Worm (Caenorhabditis elegans) whole organism, L4 larva: ENCODE data around the gene F35G12.12.
A peak's percentile ranks its signal among the peaks of the same experiment; 100 is the strongest.

Experiments used
- D1046.2 ChIP-seq: fragments of 200-800 bp; sonication (Bioruptor generic); IDR thresholded peaks from 2 replicates; pipeline ENCODE4 v1.3.6; 2022; ENCODE audit warnings: missing genetic modification characterization, missing compliant biosample characterization
- F10B5.3 ChIP-seq: sonication (generic microtip); optimal IDR thresholded peaks from 2 replicates; lab custom pipeline; 2016; ENCODE audit warnings: mild to moderate bottlenecking, missing genetic modification characterization, missing compliant biosample characterization
- F37D6.2 ChIP-seq: sonication (generic microtip); optimal IDR thresholded peaks from 2 replicates; lab custom pipeline; 2016; ENCODE audit warnings: mild to moderate bottlenecking, missing genetic modification characterization, missing compliant biosample characterization
- F49E8.2 ChIP-seq: sonication (generic microtip); optimal IDR thresholded peaks from 2 replicates; lab custom pipeline; 2016; ENCODE audit warnings: missing compliant biosample characterization, mild to moderate bottlenecking, missing genetic modification characterization, borderline replicate concordance
- R02D3.7 ChIP-seq: fragments of 150-350 bp; sonication (generic microtip); optimal IDR thresholded peaks from 3 replicates; lab custom pipeline; 2014; ENCODE audit warnings: missing biosample characterization, missing genetic modification characterization
- T20F7.1 ChIP-seq: fragments of 200-800 bp; sonication (Bioruptor generic); optimal IDR thresholded peaks from 2 replicates; lab custom pipeline; 2018; ENCODE audit warnings: mild to moderate bottlenecking, missing genetic modification characterization, missing compliant biosample characterization
- T26A8.4 ChIP-seq: fragments of 200-800 bp; sonication (Bioruptor generic); IDR thresholded peaks from 2 replicates; pipeline ENCODE4 v1.3.6; 2022; ENCODE audit warnings: missing genetic modification characterization, missing compliant biosample characterization
- Y105C5A.15 ChIP-seq: fragments of 200-800 bp; sonication (Bioruptor generic); IDR thresholded peaks from 2 replicates; pipeline ENCODE4 v1.3.6; 2022; ENCODE audit warnings: missing genetic modification characterization, missing compliant biosample characterization
- Y48G9A.11 ChIP-seq: fragments of 200-800 bp; sonication (Bioruptor generic); IDR thresholded peaks from 2 replicates; pipeline ENCODE4 v1.3.6; 2022; ENCODE audit warnings: missing genetic modification reagents, missing genetic modification characterization, missing compliant biosample characterization
- ZK337.2 ChIP-seq: fragments of 200-800 bp; sonication (Bioruptor generic); IDR thresholded peaks from 2 replicates; pipeline ENCODE4 v1.3.6; 2022; ENCODE audit warnings: missing genetic modification reagents, missing genetic modification characterization, missing compliant biosample characterization
- aha-1 ChIP-seq: fragments of 150-350 bp; peaks from one replicate; lab custom pipeline; 2014; ENCODE audit warnings: missing biosample characterization, missing genetic modification characterization
- aly-2 ChIP-seq: sonication (generic microtip); optimal IDR thresholded peaks from 2 replicates; lab custom pipeline; 2018; ENCODE audit warnings: missing biosample characterization, missing genetic modification characterization
- ama-1 ChIP-seq: fragments of 150-350 bp; optimal IDR thresholded peaks from 2 replicates; lab custom pipeline; 2014; ENCODE audit warnings: inconsistent platforms, mixed read lengths
- arid-1 ChIP-seq: fragments of 200-800 bp; sonication (Bioruptor generic); conservative IDR thresholded peaks from 2 replicates; pipeline ENCODE4 v1.3.6; 2022; ENCODE audit warnings: missing genetic modification reagents, missing genetic modification characterization, missing compliant biosample characterization
- attf-4 ChIP-seq: sonication (generic microtip); optimal IDR thresholded peaks from 3 replicates; lab custom pipeline; 2017; ENCODE audit warnings: missing biosample characterization, missing genetic modification characterization
- ceh-28 ChIP-seq: fragments of 150-350 bp; optimal IDR thresholded peaks from 2 replicates; lab custom pipeline; 2014; ENCODE audit warnings: missing biosample characterization, missing genetic modification reagents, missing genetic modification characterization
- ceh-44 ChIP-seq: fragments of 200-800 bp; sonication (Bioruptor generic); IDR thresholded peaks from 2 replicates; pipeline ENCODE4 v1.3.6; 2022; ENCODE audit warnings: missing genetic modification reagents, missing genetic modification characterization, missing compliant biosample characterization
- ceh-82 ChIP-seq: sonication (generic microtip); optimal IDR thresholded peaks from 2 replicates; lab custom pipeline; 2017; ENCODE audit warnings: missing biosample characterization, missing genetic modification characterization
- cey-2 ChIP-seq: sonication (generic microtip); optimal IDR thresholded peaks from 3 replicates; lab custom pipeline; 2017; ENCODE audit warnings: missing genetic modification characterization, mild to moderate bottlenecking, missing compliant biosample characterization, antibody characterized with exemption, borderline replicate concordance; ENCODE audit not compliant: insufficient read depth
- ctbp-1 ChIP-seq: fragments of 200-800 bp; sonication (Bioruptor generic); IDR thresholded peaks from 2 replicates; pipeline ENCODE4 v1.3.6; 2022; ENCODE audit warnings: missing genetic modification reagents, missing genetic modification characterization, missing compliant biosample characterization
- daf-16 ChIP-seq, 3 experiments: sonication (generic microtip); optimal IDR thresholded peaks; 2 replicates each; lab custom pipeline; 2016 to 2017; ENCODE audit warnings: missing genetic modification characterization in 3 of 3, missing genetic modification reagents in 3 of 3, mild to moderate bottlenecking in 2 of 3, missing compliant biosample characterization in 2 of 3, missing biosample characterization in 1 of 3, moderate library complexity in 1 of 3
- dmd-8 ChIP-seq: fragments of 200-800 bp; sonication (Bioruptor generic); IDR thresholded peaks from 2 replicates; pipeline ENCODE4 v1.3.6; 2022; ENCODE audit warnings: missing genetic modification characterization, missing compliant biosample characterization
- dmd-9 ChIP-seq: fragments of 200-800 bp; sonication (Bioruptor generic); IDR thresholded peaks from 2 replicates; pipeline ENCODE4 v1.3.6; 2022; ENCODE audit warnings: missing genetic modification reagents, missing genetic modification characterization, missing compliant biosample characterization
- duxl-1 ChIP-seq: sonication (generic microtip); optimal IDR thresholded peaks from 2 replicates; lab custom pipeline; 2016; ENCODE audit warnings: mild to moderate bottlenecking, missing genetic modification characterization, moderate library complexity, missing compliant biosample characterization; ENCODE audit not compliant: poor library complexity
- dve-1 ChIP-seq: sonication (generic microtip); optimal IDR thresholded peaks from 2 replicates; lab custom pipeline; 2017; ENCODE audit warnings: antibody characterized with exemption, mild to moderate bottlenecking, missing genetic modification characterization, missing compliant biosample characterization; ENCODE audit not compliant: insufficient read depth
- fkh-10 ChIP-seq: fragments of 150-350 bp; optimal IDR thresholded peaks from 2 replicates; lab custom pipeline; 2014; ENCODE audit warnings: missing biosample characterization, missing genetic modification reagents, missing genetic modification characterization
- hlh-11 ChIP-seq: fragments of 200-800 bp; sonication (Bioruptor generic); optimal IDR thresholded peaks from 2 replicates; lab custom pipeline; 2018; ENCODE audit warnings: mild to moderate bottlenecking, missing genetic modification characterization, missing compliant biosample characterization
- hlh-30 ChIP-seq: sonication (generic microtip); optimal IDR thresholded peaks from 2 replicates; lab custom pipeline; 2017; ENCODE audit warnings: antibody characterized with exemption, mild to moderate bottlenecking, missing genetic modification characterization, missing compliant biosample characterization; ENCODE audit not compliant: insufficient read depth
- lim-7 ChIP-seq: fragments of 200-800 bp; sonication (Bioruptor generic); IDR thresholded peaks from 2 replicates; pipeline ENCODE4 v1.3.6; 2022; ENCODE audit warnings: missing genetic modification characterization, missing compliant biosample characterization
- lin-38 ChIP-seq: fragments of 200-800 bp; sonication (Bioruptor generic); IDR thresholded peaks from 2 replicates; pipeline ENCODE4 v1.3.6; 2022; ENCODE audit warnings: missing genetic modification reagents, missing genetic modification characterization, missing compliant biosample characterization
- lin-39 ChIP-seq: fragments of 150-350 bp; optimal IDR thresholded peaks from 2 replicates; lab custom pipeline; 2014; ENCODE audit warnings: missing biosample characterization, missing genetic modification reagents, missing genetic modification characterization
- lir-3 ChIP-seq: sonication (generic microtip); optimal IDR thresholded peaks from 2 replicates; lab custom pipeline; 2016; ENCODE audit warnings: mild to moderate bottlenecking, missing genetic modification characterization, missing compliant biosample characterization
- lsy-2 ChIP-seq, 2 experiments: fragments of 150-350 bp in 1 of 2; sonication (generic microtip) in 1 of 2; optimal IDR thresholded peaks; 2 replicates each; lab custom pipeline; 2014 to 2017; ENCODE audit warnings: missing biosample characterization in 2 of 2, missing genetic modification characterization in 2 of 2
- madf-9 ChIP-seq: fragments of 200-800 bp; sonication (Bioruptor generic); conservative IDR thresholded peaks from 2 replicates; pipeline ENCODE4 v1.3.6; 2022; ENCODE audit warnings: missing genetic modification reagents, missing genetic modification characterization, missing compliant biosample characterization
- mdt-29 ChIP-seq: fragments of 200-800 bp; sonication (Bioruptor generic); IDR thresholded peaks from 2 replicates; pipeline ENCODE4 v1.3.6; 2022; ENCODE audit warnings: missing genetic modification reagents, missing genetic modification characterization, missing compliant biosample characterization
- mep-1 ChIP-seq: fragments of 150-350 bp; sonication (generic microtip); optimal IDR thresholded peaks from 3 replicates; lab custom pipeline; 2014; ENCODE audit warnings: missing biosample characterization, missing genetic modification characterization
- nhr-102 ChIP-seq: sonication (generic microtip); optimal IDR thresholded peaks from 2 replicates; lab custom pipeline; 2016; ENCODE audit warnings: mild to moderate bottlenecking, missing genetic modification characterization, moderate library complexity, missing compliant biosample characterization
- nhr-11 ChIP-seq: fragments of 150-350 bp; optimal IDR thresholded peaks from 2 replicates; lab custom pipeline; 2014; ENCODE audit warnings: missing biosample characterization, missing genetic modification characterization
- nhr-111 ChIP-seq: fragments of 200-800 bp; sonication (Bioruptor generic); optimal IDR thresholded peaks from 2 replicates; lab custom pipeline; 2018; ENCODE audit warnings: mild to moderate bottlenecking, missing genetic modification characterization, missing compliant biosample characterization
- nhr-237 ChIP-seq: sonication (generic microtip); optimal IDR thresholded peaks from 2 replicates; lab custom pipeline; 2017; ENCODE audit warnings: missing biosample characterization, missing genetic modification characterization
- nhr-48 ChIP-seq: sonication (generic microtip); optimal IDR thresholded peaks from 2 replicates; lab custom pipeline; 2016; ENCODE audit warnings: mild to moderate bottlenecking, missing genetic modification characterization, missing compliant biosample characterization
- nhr-76 ChIP-seq: fragments of 150-350 bp; optimal IDR thresholded peaks from 2 replicates; lab custom pipeline; 2014; ENCODE audit warnings: missing biosample characterization, missing genetic modification characterization
- pha-4 ChIP-seq, 2 experiments: fragments of 150-350 bp in 1 of 2; fragments of 200-800 bp in 1 of 2; sonication (Bioruptor generic) in 1 of 2; IDR thresholded peaks in 1 of 2; optimal IDR thresholded peaks in 1 of 2; 2 replicates each; pipeline versions ENCODE4 v1.3.6 to Lab custom; 2014 to 2022; ENCODE audit warnings: missing genetic modification characterization in 2 of 2, missing genetic modification reagents in 2 of 2, missing biosample characterization in 1 of 2, missing compliant biosample characterization in 1 of 2
- php-3 ChIP-seq: fragments of 200-800 bp; sonication (Bioruptor generic); IDR thresholded peaks from 2 replicates; pipeline ENCODE4 v1.3.6; 2022; ENCODE audit warnings: missing genetic modification reagents, missing genetic modification characterization, missing compliant biosample characterization
- rbr-2 ChIP-seq: sonication (generic microtip); optimal IDR thresholded peaks from 2 replicates; lab custom pipeline; 2016; ENCODE audit warnings: missing genotype, missing genetic modification characterization, missing compliant biosample characterization
- spr-1 ChIP-seq: sonication (generic microtip); optimal IDR thresholded peaks from 2 replicates; lab custom pipeline; 2016; ENCODE audit warnings: mild to moderate bottlenecking, missing genetic modification characterization, missing compliant biosample characterization
- tag-97 ChIP-seq: fragments of 200-800 bp; sonication (Bioruptor generic); IDR thresholded peaks from 2 replicates; pipeline ENCODE4 v1.3.6; 2022; ENCODE audit warnings: missing genetic modification characterization, missing compliant biosample characterization
- unc-39 ChIP-seq: sonication (generic microtip); optimal IDR thresholded peaks from 2 replicates; lab custom pipeline; 2017; ENCODE audit warnings: missing biosample characterization, missing genetic modification characterization
- zfp-2 ChIP-seq: sonication (generic microtip); optimal IDR thresholded peaks from 2 replicates; lab custom pipeline; 2016; ENCODE audit warnings: mild to moderate bottlenecking, missing genetic modification characterization, missing compliant biosample characterization
- ztf-11 ChIP-seq: fragments of 150-350 bp; optimal IDR thresholded peaks from 2 replicates; lab custom pipeline; 2014; ENCODE audit warnings: missing biosample characterization, missing genetic modification characterization
- ztf-7 ChIP-seq: fragments of 150-350 bp; optimal IDR thresholded peaks from 2 replicates; lab custom pipeline; 2014; ENCODE audit warnings: missing biosample characterization, missing genetic modification characterization

The F35G12.12 gene

DNA sequence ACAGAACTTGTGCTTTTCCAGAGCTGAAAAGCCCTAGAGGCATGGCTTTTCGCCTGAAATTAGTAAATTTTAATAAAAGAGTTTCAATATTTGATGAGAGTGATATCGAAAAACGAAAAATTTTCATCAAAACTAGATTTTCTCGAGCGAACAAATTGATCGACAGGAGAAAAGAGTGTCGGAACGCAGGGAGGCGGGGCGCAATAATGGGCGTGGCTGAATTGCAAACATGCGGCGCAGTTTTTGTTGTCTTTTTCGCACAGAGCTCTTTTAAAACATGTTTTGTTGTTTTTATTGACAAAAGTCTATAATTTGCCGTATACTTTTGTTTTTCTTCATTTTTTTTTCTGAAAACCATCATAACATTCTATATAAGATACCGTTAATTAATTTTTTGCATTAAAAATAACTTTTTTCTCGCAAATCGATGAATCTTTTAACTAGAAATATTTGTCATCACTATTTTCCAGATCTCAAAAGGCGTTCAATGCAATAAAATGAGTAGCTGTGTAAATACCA lies 3.2 kb upstream of the F35G12.12 start, which contains the start of the genes sel-5 and wdr-48 (continued):
- TF ChIP-seq lin-38 (GFP tag; lab: Robert Waterston, UW) (no peak; the same call in 1 of the 2 replicates), mdt-29 (GFP tag; lab: Robert Waterston, UW) (no peak), hlh-30 (tag; lab: Kevin White, UChicago) (peak; percentile 28), hlh-11 (no peak), ztf-11 (tag; lab: Kevin White, UChicago) (no peak), mep-1 (tag; lab: Kevin White, UChicago) (peak; percentile 55), D1046.2 (GFP tag; lab: Robert Waterston, UW) (no peak), F10B5.3 (no peak), nhr-102 (tag; lab: Kevin White, UChicago) (no peak), dve-1 (peak; percentile 25), ceh-28 (tag; lab: Kevin White, UChicago) (no peak), pha-4 (GFP tag; IDR thresholded peaks at IDR 0.05; lab: Robert Waterston, UW) (no peak), pha-4 (tag; optimal IDR thresholded peaks at IDR 0.05; lab: Kevin White, UChicago) (peak; percentile 1), F49E8.2 (tag; lab: Kevin White, UChicago) (no peak), T20F7.1 (GFP tag; lab: Kevin White, UChicago) (no peak), duxl-1 (tag; lab: Kevin White, UChicago) (no peak), nhr-237 (tag; lab: Kevin White, UChicago) (no peak), lim-7 (GFP tag; lab: Robert Waterston, UW) (no peak), aha-1 (tag; lab: Kevin White, UChicago) (no peak), unc-39 (tag; lab: Kevin White, UChicago) (no peak), R02D3.7 (no peak), ctbp-1 (GFP tag; lab: Robert Waterston, UW) (no peak), dmd-8 (GFP tag; lab: Robert Waterston, UW) (no peak), nhr-11 (no peak), T26A8.4 (GFP tag; lab: Robert Waterston, UW) (no peak), ztf-7 (tag; lab: Kevin White, UChicago) (no peak), dmd-9 (no peak), nhr-76 (no peak), aly-2 (tag; lab: Kevin White, UChicago) (no peak), nhr-111 (GFP tag; lab: Kevin White, UChicago) (no peak), ZK337.2 (no peak), spr-1 (tag; lab: Kevin White, UChicago) (no peak), ceh-82 (no peak), rbr-2 (tag; lab: Kevin White, UChicago) (peak; percentile 5), fkh-10 (no peak), F37D6.2 (tag; lab: Kevin White, UChicago) (no peak), tag-97 (GFP tag; lab: Robert Waterston, UW) (no peak), nhr-48 (tag; lab: Kevin White, UChicago) (no peak), php-3 (no peak), lsy-2 (tag; optimal IDR thresholded peaks at IDR 0.05; lab: Kevin White, UChicago) (peak in 1 of 2 experiments; percentile 62), ama-1 (no peak), lir-3 (tag; lab: Kevin White, UChicago) (no peak), Y48G9A.11 (GFP tag; lab: Robert Waterston, UW) (no peak), cey-2 (no peak), arid-1 (GFP tag; lab: Robert Waterston, UW) (no peak), attf-4 (tag; lab: Kevin White, UChicago) (no peak), madf-9 (GFP tag; lab: Robert Waterston, UW) (no peak), lin-39 (tag; lab: Kevin White, UChicago) (no peak), zfp-2 (tag; lab: Kevin White, UChicago) (no peak), Y105C5A.15 (GFP tag; lab: Robert Waterston, UW) (no peak), daf-16 (GFP tag; optimal IDR thresholded peaks at IDR 0.05; lab: Kevin White, UChicago) (no peak), daf-16 (tag; optimal IDR thresholded peaks at IDR 0.05; lab: Kevin White, UChicago) (peak; percentile 33), ceh-44 (GFP tag; lab: Robert Waterston, UW) (no peak)
